Fruit fly (Drosophila melanogaster): Measurements from ENCODE around the gene Cyp4ac1.

The Cyp4ac1 gene

DNA sequence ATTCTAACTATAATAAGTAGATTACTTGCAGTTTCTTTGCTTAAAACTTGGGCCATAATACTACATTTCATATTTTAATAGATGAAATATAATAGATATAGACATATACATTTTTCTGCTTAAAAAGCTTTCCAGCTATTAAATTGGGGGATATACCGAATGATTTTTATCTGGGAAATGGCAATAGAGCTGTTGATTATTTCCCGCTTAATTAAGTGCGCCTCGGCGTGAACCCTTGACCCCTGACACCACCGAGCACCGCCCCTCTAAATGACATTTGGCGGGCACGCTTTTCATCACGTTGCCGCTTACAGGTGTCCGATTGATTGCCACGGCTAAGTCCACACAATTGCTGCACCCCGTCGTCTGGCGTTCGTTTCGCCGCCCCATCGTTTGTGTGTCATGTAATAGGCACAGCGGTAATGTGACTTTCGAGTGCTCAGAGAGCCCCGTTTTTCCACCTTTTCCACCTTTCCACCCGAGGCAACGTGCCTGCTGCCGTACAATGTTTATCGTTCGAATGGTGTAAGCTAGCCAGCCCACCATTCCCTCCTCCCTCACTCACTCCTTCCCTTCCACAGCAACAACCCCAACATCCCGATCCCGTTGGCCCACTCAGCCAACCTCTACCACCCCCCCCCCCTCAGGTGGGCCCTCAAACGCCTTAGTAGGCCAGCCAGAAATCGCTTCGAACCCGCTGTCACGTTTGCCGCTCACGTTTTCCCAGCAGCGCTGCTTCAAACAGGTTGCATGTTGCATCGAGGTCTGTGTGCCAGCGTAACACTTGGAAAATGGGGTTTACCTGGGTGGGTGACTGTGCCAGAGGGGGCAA lies 37.2 kb downstream of the Cyp4ac1 start:
- no peak for TF ChIP-seq CG15710 (tag; optimal IDR thresholded peaks at IDR 0.05)
- no peak for TF ChIP-seq CG9948 (tag; optimal IDR thresholded peaks at IDR 0.05)
- no peak for TF ChIP-seq CG8159 (tag; optimal IDR thresholded peaks at IDR 0.05)
- TF ChIP-seq rn (GFP tag; IDR thresholded peaks at IDR 0.05): no peak
- peak; percentile 4 for TF ChIP-seq Pif1B (GFP tag; optimal IDR thresholded peaks at IDR 0.05)
- TF ChIP-seq CG17806 (tag; optimal IDR thresholded peaks at IDR 0.05): no peak
- TF ChIP-seq fd96Ca (GFP tag; IDR thresholded peaks at IDR 0.05): no peak
- no peak for TF ChIP-seq gl (tag; optimal IDR thresholded peaks at IDR 0.05)
- TF ChIP-seq CG13204 (GFP tag; optimal IDR thresholded peaks at IDR 0.05): peak; percentile 89
- TF ChIP-seq Ets98B (GFP tag; IDR thresholded peaks at IDR 0.05): peak; percentile 37; the same call in 1 of the 2 replicates
- peak; percentile 78 for TF ChIP-seq EcR (GFP tag; optimal IDR thresholded peaks at IDR 0.05)

dm6 chr2L:5302284-5302683 lies 38.5 kb downstream of the Cyp4ac1 start:
- TF ChIP-seq D1 (tag; optimal IDR thresholded peaks at IDR 0.05): no peak
- no peak for TF ChIP-seq rn (GFP tag; IDR thresholded peaks at IDR 0.05)
- TF ChIP-seq CG15710 (tag; optimal IDR thresholded peaks at IDR 0.05): peak; percentile 37
- TF ChIP-seq EcR (GFP tag; optimal IDR thresholded peaks at IDR 0.05): no peak
- TF ChIP-seq CG17806 (tag; optimal IDR thresholded peaks at IDR 0.05): no peak
- no peak for TF ChIP-seq CG8301 (tag; optimal IDR thresholded peaks at IDR 0.05)
- TF ChIP-seq Snoo (tag; optimal IDR thresholded peaks at IDR 0.05): no peak
- no peak for TF ChIP-seq CG13204 (GFP tag; optimal IDR thresholded peaks at IDR 0.05)
- TF ChIP-seq CG34367 (tag; optimal IDR thresholded peaks at IDR 0.05): no peak
- TF ChIP-seq Ets98B (GFP tag; IDR thresholded peaks at IDR 0.05): no peak; the same call in 1 of the 2 replicates
- TF ChIP-seq gl (tag; optimal IDR thresholded peaks at IDR 0.05): no peak
- TF ChIP-seq CG8159 (tag; optimal IDR thresholded peaks at IDR 0.05): peak; percentile 38
- no peak for TF ChIP-seq CG12605 (GFP tag; IDR thresholded peaks at IDR 0.05)
- no peak for TF ChIP-seq CG10348 (GFP tag; IDR thresholded peaks at IDR 0.05)
- TF ChIP-seq Pif1A (GFP tag; optimal IDR thresholded peaks at IDR 0.05): peak; percentile 37
- TF ChIP-seq CG9948 (tag; optimal IDR thresholded peaks at IDR 0.05): peak; percentile 3
- TF ChIP-seq CG14655 (GFP tag; optimal IDR thresholded peaks at IDR 0.05): peak; percentile 3
- no peak for TF ChIP-seq CG32121 (GFP tag; IDR thresholded peaks at IDR 0.05)
- peak; percentile 5 for TF ChIP-seq Pif1B (GFP tag; optimal IDR thresholded peaks at IDR 0.05)
- no peak for TF ChIP-seq CG4496 (GFP tag; IDR thresholded peaks at IDR 0.05)
- TF ChIP-seq fd96Ca (GFP tag; IDR thresholded peaks at IDR 0.05): no peak

DNA sequence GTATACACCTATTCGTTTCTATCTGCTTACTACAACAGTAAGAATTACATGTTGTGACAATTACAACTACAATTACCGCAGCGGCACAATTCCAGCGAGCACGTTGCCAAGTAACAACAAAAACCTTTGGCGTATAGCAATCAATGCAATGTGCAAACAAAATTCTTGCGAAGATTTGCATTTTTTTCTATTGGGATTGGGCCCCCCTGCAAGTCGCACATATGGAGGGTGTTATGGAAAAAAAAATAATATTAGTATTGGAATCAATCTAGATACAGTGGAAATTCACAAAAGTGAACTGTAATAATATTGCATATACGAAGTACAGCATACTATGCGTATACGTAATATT lies 38.9 kb downstream of the Cyp4ac1 start:
- TF ChIP-seq Ets98B (GFP tag; IDR thresholded peaks at IDR 0.05) (no peak), Snoo (tag; optimal IDR thresholded peaks at IDR 0.05) (no peak), CG4496 (GFP tag; IDR thresholded peaks at IDR 0.05) (no peak), CG8159 (tag; optimal IDR thresholded peaks at IDR 0.05) (no peak), CG9948 (tag; optimal IDR thresholded peaks at IDR 0.05) (no peak), Pif1B (GFP tag; optimal IDR thresholded peaks at IDR 0.05) (no peak), CG32121 (GFP tag; IDR thresholded peaks at IDR 0.05) (no peak), CG15710 (tag; optimal IDR thresholded peaks at IDR 0.05) (no peak), D1 (tag; optimal IDR thresholded peaks at IDR 0.05) (no peak), CG13204 (GFP tag; optimal IDR thresholded peaks at IDR 0.05) (no peak), Pif1A (GFP tag; optimal IDR thresholded peaks at IDR 0.05) (no peak)

- TF ChIP-seq CG13204 (GFP tag; optimal IDR thresholded peaks at IDR 0.05) (peak; percentile 34), CG8301 (tag; optimal IDR thresholded peaks at IDR 0.05) (peak; percentile 30), rn (GFP tag; IDR thresholded peaks at IDR 0.05) (no peak), CG8159 (tag; optimal IDR thresholded peaks at IDR 0.05) (peak; percentile 34), D1 (tag; optimal IDR thresholded peaks at IDR 0.05) (no peak), CG12605 (GFP tag; IDR thresholded peaks at IDR 0.05) (no peak), CG15710 (tag; optimal IDR thresholded peaks at IDR 0.05) (no peak), CG34367 (tag; optimal IDR thresholded peaks at IDR 0.05) (no peak), Pif1B (GFP tag; optimal IDR thresholded peaks at IDR 0.05) (no peak), CG14655 (GFP tag; optimal IDR thresholded peaks at IDR 0.05) (peak; percentile 21), Snoo (tag; optimal IDR thresholded peaks at IDR 0.05) (no peak), Ets98B (GFP tag; IDR thresholded peaks at IDR 0.05) (peak; percentile 10; the same call in 1 of the 2 replicates), CG17806 (tag; optimal IDR thresholded peaks at IDR 0.05) (peak; percentile 18), gl (tag; optimal IDR thresholded peaks at IDR 0.05) (no peak), EcR (GFP tag; optimal IDR thresholded peaks at IDR 0.05) (peak; percentile 57), CG32121 (GFP tag; IDR thresholded peaks at IDR 0.05) (no peak), CG4496 (GFP tag; IDR thresholded peaks at IDR 0.05) (no peak), Pif1A (GFP tag; optimal IDR thresholded peaks at IDR 0.05) (peak; percentile 15), CG9948 (tag; optimal IDR thresholded peaks at IDR 0.05) (no peak), fd96Ca (GFP tag; IDR thresholded peaks at IDR 0.05) (no peak), CG10348 (GFP tag; IDR thresholded peaks at IDR 0.05) (peak; percentile 58; the same call in 1 of the 2 replicates)
Observed at dm6 chr2L:5303044-5303904, 39.5 kb downstream of the Cyp4ac1 start.

dm6 chr2L:5304367-5304766 lies 40.6 kb downstream of the Cyp4ac1 start:
- TF ChIP-seq CG10348 (GFP tag; IDR thresholded peaks at IDR 0.05) (no peak), CG32121 (GFP tag; IDR thresholded peaks at IDR 0.05) (no peak), CG13204 (GFP tag; optimal IDR thresholded peaks at IDR 0.05) (no peak), CG15710 (tag; optimal IDR thresholded peaks at IDR 0.05) (no peak), Pif1A (GFP tag; optimal IDR thresholded peaks at IDR 0.05) (no peak), CG17806 (tag; optimal IDR thresholded peaks at IDR 0.05) (no peak)
